Fruit fly (Drosophila melanogaster) whole organism, prepupa: ENCODE measurements around the gene CG7564.

Source experiments
- Blimp-1 ChIP-seq: fragments of 200-800 bp; sonication (Bioruptor generic); optimal IDR thresholded peaks from 3 replicates; lab custom pipeline; 2017; ENCODE audit warnings: missing biosample characterization, missing genetic modification characterization, mild to moderate bottlenecking, moderate library complexity, missing genetic modification reagents
- CG10631 ChIP-seq: fragments of 200-800 bp; sonication (Bioruptor generic); optimal IDR thresholded peaks from 2 replicates; lab custom pipeline; 2016; ENCODE audit warnings: missing biosample characterization, missing genetic modification characterization
- CG11294 ChIP-seq: fragments of 200-800 bp; sonication (Bioruptor generic); IDR thresholded peaks from 2 replicates; pipeline ENCODE4 v1.3.6; 2022; ENCODE audit warnings: missing biosample characterization, missing genetic modification characterization
- CG11762 ChIP-seq: fragments of 200-800 bp; sonication (Bioruptor generic); optimal IDR thresholded peaks from 3 replicates; lab custom pipeline; 2016; ENCODE audit warnings: missing biosample characterization, missing genetic modification characterization; ENCODE audit not compliant: insufficient read depth
- CG11902 ChIP-seq: fragments of 200-800 bp; sonication (Bioruptor generic); optimal IDR thresholded peaks from 3 replicates; lab custom pipeline; 2016; ENCODE audit warnings: missing biosample characterization, missing genetic modification characterization
- CG15336 ChIP-seq: fragments of 200-800 bp; sonication (Bioruptor generic); IDR thresholded peaks from 2 replicates; pipeline ENCODE4 v1.3.6; 2022; ENCODE audit warnings: missing biosample characterization, missing genetic modification characterization
- CG1621 ChIP-seq: fragments of 200-800 bp; sonication (Bioruptor generic); optimal IDR thresholded peaks from 3 replicates; lab custom pipeline; 2018; ENCODE audit warnings: missing biosample characterization, mild to moderate bottlenecking, missing genetic modification characterization
- CG16779 ChIP-seq: fragments of 200-800 bp; sonication (Bioruptor generic); optimal IDR thresholded peaks from 3 replicates; lab custom pipeline; 2017; ENCODE audit warnings: missing biosample characterization, mild to moderate bottlenecking, missing genetic modification characterization
- CG3032 ChIP-seq: fragments of 200-800 bp; optimal IDR thresholded peaks from 2 replicates; lab custom pipeline; 2019; ENCODE audit warnings: missing biosample characterization, mild to moderate bottlenecking, missing genetic modification characterization, moderate library complexity
- CG31627 ChIP-seq: fragments of 200-800 bp; sonication (Bioruptor generic); optimal IDR thresholded peaks from 3 replicates; lab custom pipeline; 2016; ENCODE audit warnings: missing biosample characterization, missing genetic modification characterization
- CG32006 ChIP-seq: fragments of 200-800 bp; sonication (Bioruptor generic); optimal IDR thresholded peaks from 3 replicates; lab custom pipeline; 2017; ENCODE audit warnings: missing biosample characterization, mild to moderate bottlenecking, missing genetic modification characterization
- CG34406 ChIP-seq: fragments of 200-800 bp; sonication (Bioruptor generic); optimal IDR thresholded peaks from 3 replicates; lab custom pipeline; 2016; ENCODE audit warnings: missing biosample characterization, missing genetic modification characterization
- CG3919 ChIP-seq: fragments of 200-800 bp; sonication (Bioruptor generic); optimal IDR thresholded peaks from 3 replicates; lab custom pipeline; 2016; ENCODE audit warnings: missing biosample characterization, missing genetic modification characterization
- CG4318 ChIP-seq: fragments of 200-800 bp; sonication (Bioruptor generic); optimal IDR thresholded peaks from 3 replicates; lab custom pipeline; 2017; ENCODE audit warnings: missing biosample characterization, mild to moderate bottlenecking, missing genetic modification characterization
- CG6163 ChIP-seq: fragments of 200-800 bp; sonication (Bioruptor generic); IDR thresholded peaks from 3 replicates; pipeline ENCODE4 v1.3.6; 2022; ENCODE audit warnings: missing biosample characterization, missing genetic modification characterization
- CG6276 ChIP-seq: fragments of 200-800 bp; sonication (Bioruptor generic); optimal IDR thresholded peaks from 2 replicates; lab custom pipeline; 2017; ENCODE audit warnings: missing biosample characterization, mild to moderate bottlenecking, missing genetic modification characterization
- CG6792 ChIP-seq: fragments of 200-800 bp; sonication (Bioruptor generic); optimal IDR thresholded peaks from 3 replicates; lab custom pipeline; 2016; ENCODE audit warnings: missing biosample characterization, missing genetic modification characterization
- CG6808 ChIP-seq: fragments of 200-800 bp; sonication (Bioruptor generic); optimal IDR thresholded peaks from 3 replicates; lab custom pipeline; 2017; ENCODE audit warnings: missing biosample characterization, missing genetic modification characterization, mild to moderate bottlenecking, moderate library complexity, missing genetic modification reagents
- CG6854 ChIP-seq: fragments of 200-800 bp; sonication (Bioruptor generic); optimal IDR thresholded peaks from 2 replicates; lab custom pipeline; 2017; ENCODE audit warnings: missing biosample characterization, mild to moderate bottlenecking, missing genetic modification characterization
- CG7368 ChIP-seq: fragments of 200-800 bp; sonication (Bioruptor generic); optimal IDR thresholded peaks from 3 replicates; lab custom pipeline; 2016; ENCODE audit warnings: missing biosample characterization, missing genetic modification characterization
- CG8119 ChIP-seq: fragments of 200-800 bp; sonication (Bioruptor generic); IDR thresholded peaks from 3 replicates; pipeline ENCODE4 v1.3.6; 2022; ENCODE audit warnings: missing biosample characterization, missing genetic modification characterization
- CG8319 ChIP-seq: fragments of 200-800 bp; sonication (Bioruptor generic); optimal IDR thresholded peaks from 3 replicates; lab custom pipeline; 2016; ENCODE audit warnings: missing biosample characterization, missing genetic modification characterization
- CG8632 ChIP-seq: fragments of 200-800 bp; sonication (Bioruptor generic); optimal IDR thresholded peaks from 3 replicates; lab custom pipeline; 2016; ENCODE audit warnings: missing biosample characterization, missing genetic modification characterization
- CG9139 ChIP-seq: fragments of 200-800 bp; sonication (Bioruptor generic); optimal IDR thresholded peaks from 3 replicates; lab custom pipeline; 2017; ENCODE audit warnings: missing biosample characterization, mild to moderate bottlenecking, missing genetic modification characterization
- Eip75B ChIP-seq: fragments of 200-800 bp; sonication (Bioruptor generic); optimal IDR thresholded peaks from 3 replicates; lab custom pipeline; 2016; ENCODE audit warnings: missing biosample characterization, missing genetic modification characterization
- Eip78C ChIP-seq: fragments of 200-800 bp; sonication (Bioruptor generic); peaks from one replicate; lab custom pipeline; 2016; ENCODE audit warnings: missing biosample characterization, missing genetic modification characterization
- Eip93F ChIP-seq: fragments of 200-800 bp; sonication (Bioruptor generic); optimal IDR thresholded peaks from 2 replicates; lab custom pipeline; 2016; ENCODE audit warnings: missing biosample characterization, mild to moderate bottlenecking, missing genetic modification characterization
- Ets21C ChIP-seq: fragments of 200-800 bp; sonication (Bioruptor generic); optimal IDR thresholded peaks from 3 replicates; lab custom pipeline; 2016; ENCODE audit warnings: missing biosample characterization, missing genetic modification characterization
- Gug ChIP-seq: fragments of 200-800 bp; sonication (Bioruptor generic); IDR thresholded peaks from 2 replicates; pipeline ENCODE4 v1.3.6; 2022; ENCODE audit warnings: missing biosample characterization, missing genetic modification characterization
- Hr38 ChIP-seq: sonication (Bioruptor generic); optimal IDR thresholded peaks from 2 replicates; lab custom pipeline; 2016; ENCODE audit warnings: missing biosample characterization, missing genetic modification characterization
- Hr39 ChIP-seq: fragments of 200-800 bp; sonication (Bioruptor generic); optimal IDR thresholded peaks from 2 replicates; lab custom pipeline; 2016; ENCODE audit warnings: missing biosample characterization, missing genetic modification characterization
- Lpt ChIP-seq: fragments of 200-800 bp; sonication (Bioruptor generic); optimal IDR thresholded peaks from 3 replicates; lab custom pipeline; 2016; ENCODE audit warnings: missing biosample characterization, missing genetic modification characterization
- Met ChIP-seq: fragments of 200-800 bp; sonication (Bioruptor generic); optimal IDR thresholded peaks from 3 replicates; lab custom pipeline; 2016; ENCODE audit warnings: missing biosample characterization, missing genetic modification characterization
- OdsH ChIP-seq: fragments of 200-800 bp; sonication (Bioruptor generic); optimal IDR thresholded peaks from 3 replicates; lab custom pipeline; 2016; ENCODE audit warnings: missing biosample characterization, missing genetic modification characterization
- Sox102F ChIP-seq: fragments of 200-800 bp; sonication (Bioruptor generic); optimal IDR thresholded peaks from 2 replicates; lab custom pipeline; 2016; ENCODE audit warnings: missing biosample characterization, mild to moderate bottlenecking, missing genetic modification characterization
- Sox14 ChIP-seq: fragments of 200-800 bp; sonication (Bioruptor generic); optimal IDR thresholded peaks from 3 replicates; lab custom pipeline; 2016; ENCODE audit warnings: missing biosample characterization, missing genetic modification characterization
- Sox15 ChIP-seq: fragments of 200-800 bp; sonication (Bioruptor generic); optimal IDR thresholded peaks from 3 replicates; lab custom pipeline; 2016; ENCODE audit warnings: missing biosample characterization, missing genetic modification characterization
- achi ChIP-seq: fragments of 200-800 bp; sonication (Bioruptor generic); optimal IDR thresholded peaks from 3 replicates; lab custom pipeline; 2016; ENCODE audit warnings: missing biosample characterization, missing genetic modification characterization
- acj6 ChIP-seq: fragments of 200-800 bp; sonication (Bioruptor generic); optimal IDR thresholded peaks from 3 replicates; lab custom pipeline; 2016; ENCODE audit warnings: missing biosample characterization, missing genetic modification characterization
- cyc ChIP-seq: fragments of 200-800 bp; sonication (Bioruptor generic); optimal IDR thresholded peaks from 3 replicates; lab custom pipeline; 2016; ENCODE audit warnings: missing biosample characterization, missing genetic modification characterization
- dac ChIP-seq: fragments of 200-800 bp; sonication (Bioruptor generic); optimal IDR thresholded peaks from 2 replicates; lab custom pipeline; 2017; ENCODE audit warnings: missing biosample characterization, mild to moderate bottlenecking, missing genetic modification characterization
- eg ChIP-seq: fragments of 200-800 bp; sonication (Bioruptor generic); IDR thresholded peaks from 3 replicates; pipeline ENCODE4 v1.3.6; 2022; ENCODE audit warnings: missing biosample characterization, missing genetic modification characterization
- esn ChIP-seq: fragments of 200-800 bp; sonication (Bioruptor generic); optimal IDR thresholded peaks from 2 replicates; lab custom pipeline; 2016; ENCODE audit warnings: missing biosample characterization, mild to moderate bottlenecking, missing genetic modification characterization, moderate library complexity
- fd59A ChIP-seq: fragments of 200-800 bp; sonication (Bioruptor generic); optimal IDR thresholded peaks from 2 replicates; lab custom pipeline; 2017; ENCODE audit warnings: missing biosample characterization, mild to moderate bottlenecking, missing genetic modification characterization, missing genetic modification reagents
- fd85E ChIP-seq: fragments of 200-800 bp; sonication (Bioruptor generic); optimal IDR thresholded peaks from 3 replicates; lab custom pipeline; 2016; ENCODE audit warnings: missing biosample characterization, missing genetic modification characterization
- fkh ChIP-seq: fragments of 200-800 bp; sonication (Bioruptor generic); optimal IDR thresholded peaks from 3 replicates; lab custom pipeline; 2017; ENCODE audit warnings: missing biosample characterization, mild to moderate bottlenecking, missing genetic modification characterization, moderate library complexity
- lz ChIP-seq: fragments of 200-800 bp; sonication (Bioruptor generic); optimal IDR thresholded peaks from 3 replicates; lab custom pipeline; 2016; ENCODE audit warnings: missing biosample characterization, missing genetic modification characterization
- net ChIP-seq: fragments of 200-800 bp; sonication (Bioruptor generic); optimal IDR thresholded peaks from 3 replicates; lab custom pipeline; 2016; ENCODE audit warnings: missing biosample characterization, missing genetic modification characterization
- salr ChIP-seq, 2 experiments: fragments of 200-800 bp; sonication (Bioruptor generic); optimal IDR thresholded peaks; 3 replicates each; lab custom pipeline; 2016 to 2018; ENCODE audit warnings: missing biosample characterization in 2 of 2, missing genetic modification characterization in 2 of 2, mild to moderate bottlenecking in 1 of 2
- spab ChIP-seq: fragments of 200-800 bp; sonication (Bioruptor generic); optimal IDR thresholded peaks from 2 replicates; lab custom pipeline; 2017; ENCODE audit warnings: missing biosample characterization, mild to moderate bottlenecking, missing genetic modification characterization, missing genetic modification reagents
- ss ChIP-seq, 2 experiments: fragments of 200-800 bp; sonication (Bioruptor generic); optimal IDR thresholded peaks; 2 replicates in 1 of 2; 3 replicates in 1 of 2; lab custom pipeline; 2017 to 2018; ENCODE audit warnings: mild to moderate bottlenecking in 2 of 2, missing biosample characterization in 2 of 2, missing genetic modification characterization in 2 of 2, moderate library complexity in 1 of 2
- topi ChIP-seq: fragments of 200-800 bp; sonication (Bioruptor generic); optimal IDR thresholded peaks from 3 replicates; lab custom pipeline; 2016; ENCODE audit warnings: missing biosample characterization, missing genetic modification characterization
- vri ChIP-seq: fragments of 200-800 bp; sonication (Bioruptor generic); optimal IDR thresholded peaks from 3 replicates; lab custom pipeline; 2016; ENCODE audit warnings: missing biosample characterization, mild to moderate bottlenecking, missing genetic modification characterization

CG7564 gene

DNA sequence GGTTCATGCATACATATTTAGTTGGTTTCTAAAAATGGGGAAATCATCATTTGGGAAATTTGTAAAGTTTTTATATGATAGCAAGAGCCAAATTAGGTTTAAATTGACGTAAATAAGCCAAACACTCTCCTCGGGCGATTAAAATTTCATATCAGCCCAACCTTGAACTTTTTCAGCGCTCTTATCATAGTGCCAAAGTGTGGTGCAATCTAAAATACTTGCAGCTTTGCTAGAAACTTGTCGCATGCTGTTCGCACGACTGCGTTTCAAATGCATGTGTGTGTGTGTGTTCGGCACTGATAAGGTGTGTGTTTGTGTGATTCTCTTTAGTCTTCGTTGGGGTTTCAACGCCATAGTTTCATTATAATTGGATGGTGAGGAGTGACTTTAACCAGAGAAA, 7.3 kb upstream of the CG7564 start:
- TF ChIP-seq CG6163 (GFP tag; lab: Robert Waterston, UW) (0 out of 3 replicates have a peak, but pooled peaks have one; percentile 13), Ets21C (GFP tag; lab: Kevin White, UChicago) (no peak), CG4318 (no peak), CG32006 (peak; percentile 58), dac (GFP tag; lab: Kevin White, UChicago) (no peak), CG11294 (GFP tag; lab: Robert Waterston, UW) (no peak), CG8319 (no peak), fd59A (GFP tag; lab: Kevin White, UChicago) (no peak), CG6854 (no peak), net (GFP tag; lab: Kevin White, UChicago) (no peak), fd85E (no peak), eg (GFP tag; lab: Robert Waterston, UW) (no peak), fkh (GFP tag; lab: Kevin White, UChicago) (no peak), CG11762 (GFP tag; lab: Kevin White, UChicago) (peak; percentile 3), achi (GFP tag; lab: Kevin White, UChicago) (no peak), ss (GFP tag; optimal IDR thresholded peaks at IDR 0.05; lab: Kevin White, UChicago) (no peak), Eip93F (GFP tag; lab: Kevin White, UChicago) (no peak), vri (peak; percentile 31), CG1621 (tag; lab: Kevin White, UChicago) (no peak), CG6276 (GFP tag; lab: Kevin White, UChicago) (no peak), lz (peak; percentile 16), spab (GFP tag; lab: Kevin White, UChicago) (no peak), CG34406 (GFP tag; lab: Kevin White, UChicago) (no peak), Sox14 (peak; percentile 2), CG3032 (no peak), Eip78C (peak; percentile 68), Met (GFP tag; lab: Kevin White, UChicago) (no peak), CG10631 (GFP tag; lab: Kevin White, UChicago) (no peak), Eip75B (GFP tag; lab: Kevin White, UChicago) (no peak), cyc (GFP tag; lab: Kevin White, UChicago) (no peak), CG16779 (tag; lab: Kevin White, UChicago) (no peak), Hr39 (peak; percentile 24), CG3919 (no peak), acj6 (GFP tag; lab: Kevin White, UChicago) (peak; percentile 3), CG31627 (GFP tag; lab: Kevin White, UChicago) (peak; percentile 11), Lpt (GFP tag; lab: Kevin White, UChicago) (no peak), Sox15 (GFP tag; lab: Kevin White, UChicago) (no peak), Gug (GFP tag; lab: Robert Waterston, UW) (0 out of 2 replicates have a peak, but pooled peaks have one; percentile 15), CG11902 (GFP tag; lab: Kevin White, UChicago) (no peak), CG6808 (GFP tag; lab: Kevin White, UChicago) (no peak), CG6792 (GFP tag; lab: Kevin White, UChicago) (no peak), CG8632 (GFP tag; lab: Kevin White, UChicago) (no peak), CG8119 (GFP tag; lab: Robert Waterston, UW) (0 out of 3 replicates have a peak, but pooled peaks have one; percentile 23), esn (no peak), salr (GFP tag; optimal IDR thresholded peaks at IDR 0.05; lab: Kevin White, UChicago) (no peak), CG9139 (GFP tag; lab: Kevin White, UChicago) (no peak), CG15336 (GFP tag; lab: Robert Waterston, UW) (no peak), OdsH (GFP tag; lab: Kevin White, UChicago) (no peak), CG7368 (GFP tag; lab: Kevin White, UChicago) (no peak), Hr38 (no peak), Blimp-1 (GFP tag; lab: Kevin White, UChicago) (no peak), topi (GFP tag; lab: Kevin White, UChicago) (peak; percentile 4), Sox102F (GFP tag; lab: Kevin White, UChicago) (no peak)
